Fruit fly (Drosophila melanogaster) whole organism, embryonic: ENCODE data around the gene CG7120.

Experiments
- Aef1 ChIP-seq: fragments of 200-800 bp; sonication (Bioruptor generic); IDR thresholded peaks from 3 replicates; pipeline ENCODE4 v1.3.6; 2022; ENCODE audit warnings: missing biosample characterization, missing genetic modification characterization
- BEAF-32 ChIP-seq: fragments of 200-800 bp; sonication (Bioruptor generic); optimal IDR thresholded peaks from 3 replicates; lab custom pipeline; 2017; ENCODE audit warnings: missing biosample characterization, missing genetic modification characterization, mild to moderate bottlenecking, moderate library complexity, missing genetic modification reagents
- CG10267 ChIP-seq: fragments of 200-800 bp; sonication (Bioruptor generic); optimal IDR thresholded peaks from 2 replicates; lab custom pipeline; 2018; ENCODE audit warnings: missing biosample characterization, mild to moderate bottlenecking, missing genetic modification characterization, moderate library complexity
- CG10274 ChIP-seq: fragments of 200-800 bp; sonication (Bioruptor generic); optimal IDR thresholded peaks from 3 replicates; lab custom pipeline; 2017; ENCODE audit warnings: missing biosample characterization, mild to moderate bottlenecking, missing genetic modification characterization
- CG11093 ChIP-seq: fragments of 200-800 bp; sonication (Bioruptor generic); IDR thresholded peaks from 3 replicates; pipeline ENCODE4 v1.3.6; 2022; ENCODE audit warnings: missing biosample characterization, missing genetic modification characterization
- CG12219 ChIP-seq: fragments of 200-800 bp; sonication (Bioruptor generic); optimal IDR thresholded peaks from 3 replicates; lab custom pipeline; 2018; ENCODE audit warnings: missing biosample characterization, mild to moderate bottlenecking, missing genetic modification characterization
- CG1233 ChIP-seq: fragments of 200-800 bp; sonication (Bioruptor generic); optimal IDR thresholded peaks from 4 replicates; lab custom pipeline; 2018; ENCODE audit warnings: missing biosample characterization, mild to moderate bottlenecking, missing genetic modification characterization
- CG12391 ChIP-seq: fragments of 200-800 bp; sonication (Bioruptor generic); optimal IDR thresholded peaks from 3 replicates; lab custom pipeline; 2018; ENCODE audit warnings: missing biosample characterization, mild to moderate bottlenecking, missing genetic modification characterization, moderate library complexity
- CG12744 ChIP-seq: fragments of 200-800 bp; sonication (Bioruptor generic); optimal IDR thresholded peaks from 2 replicates; lab custom pipeline; 2016; ENCODE audit warnings: missing biosample characterization, missing genetic modification characterization
- CG14710 ChIP-seq: fragments of 200-800 bp; sonication (Bioruptor generic); optimal IDR thresholded peaks from 3 replicates; lab custom pipeline; 2019; ENCODE audit warnings: missing biosample characterization, mild to moderate bottlenecking, missing genetic modification characterization, moderate library complexity
- CG17829 ChIP-seq: fragments of 200-800 bp; optimal IDR thresholded peaks from 2 replicates; lab custom pipeline; 2019; ENCODE audit warnings: missing biosample characterization, mild to moderate bottlenecking, missing genetic modification characterization, moderate library complexity
- CG18619 ChIP-seq: fragments of 200-800 bp; sonication (Bioruptor generic); optimal IDR thresholded peaks from 3 replicates; lab custom pipeline; 2017; ENCODE audit warnings: missing biosample characterization, mild to moderate bottlenecking, missing genetic modification characterization
- CG2889 ChIP-seq: fragments of 200-800 bp; sonication (Bioruptor generic); IDR thresholded peaks from 3 replicates; pipeline ENCODE4 v1.3.6; 2022; ENCODE audit warnings: missing biosample characterization, missing genetic modification characterization
- CG32767 ChIP-seq: fragments of 200-800 bp; sonication (Bioruptor generic); IDR thresholded peaks from 2 replicates; pipeline ENCODE4 v1.3.6; 2022; ENCODE audit warnings: missing biosample characterization, missing genetic modification characterization
- CG33557 ChIP-seq: fragments of 200-800 bp; sonication (Bioruptor generic); optimal IDR thresholded peaks from 2 replicates; lab custom pipeline; 2019; ENCODE audit warnings: missing biosample characterization, mild to moderate bottlenecking, missing genetic modification characterization, moderate library complexity
- CG3838 ChIP-seq: fragments of 200-800 bp; sonication (Bioruptor generic); optimal IDR thresholded peaks from 3 replicates; lab custom pipeline; 2016; ENCODE audit warnings: missing biosample characterization, missing genetic modification characterization
- CG5180 ChIP-seq: fragments of 200-800 bp; sonication (Bioruptor generic); optimal IDR thresholded peaks from 3 replicates; lab custom pipeline; 2017; ENCODE audit warnings: missing biosample characterization, missing genetic modification characterization, mild to moderate bottlenecking, moderate library complexity, missing genetic modification reagents
- CG6175 ChIP-seq: fragments of 200-800 bp; sonication (Bioruptor generic); IDR thresholded peaks from 3 replicates; pipeline ENCODE4 v1.3.6; 2022; ENCODE audit warnings: missing biosample characterization, missing genetic modification characterization
- CG6254 ChIP-seq: fragments of 200-800 bp; sonication (Bioruptor generic); optimal IDR thresholded peaks from 3 replicates; lab custom pipeline; 2017; ENCODE audit warnings: mild to moderate bottlenecking, missing biosample characterization, missing genetic modification reagents, missing genetic modification characterization
- CG6654 ChIP-seq: fragments of 200-800 bp; sonication (Bioruptor generic); optimal IDR thresholded peaks from 2 replicates; lab custom pipeline; 2017; ENCODE audit warnings: missing biosample characterization, mild to moderate bottlenecking, missing genetic modification characterization
- CG7745 ChIP-seq: fragments of 200-800 bp; sonication (Bioruptor generic); optimal IDR thresholded peaks from 2 replicates; lab custom pipeline; 2018; ENCODE audit warnings: missing biosample characterization, mild to moderate bottlenecking, missing genetic modification characterization, moderate library complexity
- CG9215 ChIP-seq: fragments of 200-800 bp; sonication (Bioruptor generic); IDR thresholded peaks from 2 replicates; pipeline ENCODE4 v1.3.6; 2022; ENCODE audit warnings: missing biosample characterization, missing genetic modification characterization
- CG9797 ChIP-seq: fragments of 200-800 bp; sonication (Bioruptor generic); optimal IDR thresholded peaks from 3 replicates; lab custom pipeline; 2018; ENCODE audit warnings: missing biosample characterization, mild to moderate bottlenecking, missing genetic modification characterization
- Dp ChIP-seq: fragments of 200-800 bp; sonication (Bioruptor generic); optimal IDR thresholded peaks from 2 replicates; lab custom pipeline; 2018; ENCODE audit warnings: missing biosample characterization, mild to moderate bottlenecking, missing genetic modification characterization, moderate library complexity
- E2f2 ChIP-seq: fragments of 200-800 bp; sonication (Bioruptor generic); IDR thresholded peaks from 2 replicates; pipeline ENCODE4 v1.3.6; 2022; ENCODE audit warnings: missing biosample characterization, missing genetic modification characterization
- Hr3 ChIP-seq: fragments of 200-800 bp; sonication (Bioruptor generic); optimal IDR thresholded peaks from 3 replicates; lab custom pipeline; 2016; ENCODE audit warnings: missing biosample characterization, missing genetic modification characterization
- Hr51 ChIP-seq, 2 experiments: fragments of 200-800 bp; sonication (Bioruptor generic); optimal IDR thresholded peaks; 2 replicates in 1 of 2; 3 replicates in 1 of 2; lab custom pipeline; 2016 to 2018; ENCODE audit warnings: missing biosample characterization in 2 of 2, missing genetic modification characterization in 2 of 2, mild to moderate bottlenecking in 1 of 2, moderate library complexity in 1 of 2
- Lim3 ChIP-seq: fragments of 200-800 bp; sonication (Bioruptor generic); IDR thresholded peaks from 2 replicates; pipeline ENCODE4 v1.3.6; 2022; ENCODE audit warnings: missing biosample characterization, missing genetic modification characterization
- Mad ChIP-seq: fragments of 200-800 bp; sonication (Bioruptor generic); optimal IDR thresholded peaks from 2 replicates; lab custom pipeline; 2016; ENCODE audit warnings: missing biosample characterization, missing genetic modification characterization
- TFAM ChIP-seq: fragments of 200-800 bp; sonication (Bioruptor generic); optimal IDR thresholded peaks from 2 replicates; lab custom pipeline; 2017; ENCODE audit warnings: missing biosample characterization, missing genetic modification characterization, inconsistent platforms
- bowl ChIP-seq: fragments of 200-800 bp; sonication (Bioruptor generic); IDR thresholded peaks from 2 replicates; pipeline ENCODE4 v1.3.6; 2022; ENCODE audit warnings: missing biosample characterization, missing genetic modification characterization
- br ChIP-seq: fragments of >200 bp; optimal IDR thresholded peaks from 2 replicates; lab custom pipeline; 2017
- cato ChIP-seq: fragments of 200-800 bp; sonication (Bioruptor generic); optimal IDR thresholded peaks from 2 replicates; lab custom pipeline; 2016; ENCODE audit warnings: missing biosample characterization, missing genetic modification characterization, borderline replicate concordance
- chn ChIP-seq: fragments of 200-800 bp; sonication (Bioruptor generic); optimal IDR thresholded peaks from 2 replicates; lab custom pipeline; 2016; ENCODE audit warnings: missing biosample characterization, missing genetic modification characterization
- ci ChIP-seq: fragments of 200-800 bp; sonication (Bioruptor generic); IDR thresholded peaks from 3 replicates; pipeline ENCODE4 v1.3.6; 2022; ENCODE audit warnings: missing biosample characterization, missing genetic modification characterization
- crp ChIP-seq, 2 experiments: fragments of 200-800 bp; sonication (Bioruptor generic); optimal IDR thresholded peaks; 2 replicates in 1 of 2; 3 replicates in 1 of 2; lab custom pipeline; 2017; ENCODE audit warnings: missing biosample characterization in 2 of 2, missing genetic modification characterization in 2 of 2, mild to moderate bottlenecking in 1 of 2, moderate library complexity in 1 of 2
- en ChIP-seq: fragments of 200-800 bp; sonication (Bioruptor generic); optimal IDR thresholded peaks from 2 replicates; lab custom pipeline; 2016; ENCODE audit warnings: missing biosample characterization, missing genetic modification characterization
- eyg ChIP-seq: fragments of 200-800 bp; sonication (Bioruptor generic); optimal IDR thresholded peaks from 3 replicates; lab custom pipeline; 2016; ENCODE audit warnings: missing biosample characterization, missing genetic modification characterization
- fd3F ChIP-seq: fragments of 200-800 bp; sonication (Bioruptor generic); optimal IDR thresholded peaks from 2 replicates; lab custom pipeline; 2018; ENCODE audit warnings: missing biosample characterization, mild to moderate bottlenecking, missing genetic modification characterization, moderate library complexity
- gsb-n ChIP-seq: fragments of 200-800 bp; sonication (Bioruptor generic); optimal IDR thresholded peaks from 3 replicates; lab custom pipeline; 2018; ENCODE audit warnings: missing biosample characterization, mild to moderate bottlenecking, missing genetic modification characterization
- jing ChIP-seq: fragments of 200-800 bp; sonication (Bioruptor generic); optimal IDR thresholded peaks from 2 replicates; lab custom pipeline; 2018; ENCODE audit warnings: missing biosample characterization, mild to moderate bottlenecking, missing genetic modification characterization
- kni ChIP-seq: fragments of 200-800 bp; sonication (Bioruptor generic); optimal IDR thresholded peaks from 3 replicates; lab custom pipeline; 2017; ENCODE audit warnings: mild to moderate bottlenecking, missing biosample characterization, missing genetic modification reagents, missing genetic modification characterization
- lab ChIP-seq: fragments of 200-800 bp; sonication (Bioruptor generic); optimal IDR thresholded peaks from 3 replicates; lab custom pipeline; 2017; ENCODE audit warnings: missing biosample characterization, missing genetic modification characterization, mild to moderate bottlenecking, moderate library complexity, missing genetic modification reagents
- nau ChIP-seq: fragments of 200-800 bp; sonication (Bioruptor generic); optimal IDR thresholded peaks from 3 replicates; lab custom pipeline; 2017; ENCODE audit warnings: missing biosample characterization, mild to moderate bottlenecking, missing genetic modification characterization, missing genetic modification reagents
- pho ChIP-seq: fragments of 200-800 bp; sonication (Bioruptor generic); optimal IDR thresholded peaks from 2 replicates; lab custom pipeline; 2016; ENCODE audit warnings: missing biosample characterization, missing genetic modification characterization
- scrt ChIP-seq: fragments of 200-800 bp; sonication (Bioruptor generic); optimal IDR thresholded peaks from 2 replicates; lab custom pipeline; 2018; ENCODE audit warnings: missing biosample characterization, mild to moderate bottlenecking, missing genetic modification characterization, moderate library complexity
- sna ChIP-seq: fragments of 200-800 bp; sonication (Bioruptor generic); IDR thresholded peaks from 2 replicates; pipeline ENCODE4 v1.3.6; 2022; ENCODE audit warnings: missing biosample characterization, missing genetic modification characterization; ENCODE audit not compliant: partially characterized antibody
- tap ChIP-seq: fragments of 200-800 bp; optimal IDR thresholded peaks from 3 replicates; lab custom pipeline; 2019; ENCODE audit warnings: missing biosample characterization, mild to moderate bottlenecking, missing genetic modification characterization, moderate library complexity
- ttk ChIP-seq: fragments of 200-800 bp; sonication (Bioruptor generic); IDR thresholded peaks from 2 replicates; pipeline ENCODE4 v2.1.2; 2022; ENCODE audit warnings: missing biosample characterization, missing genetic modification characterization
- zen2 ChIP-seq: fragments of 200-800 bp; sonication (Bioruptor generic); IDR thresholded peaks from 3 replicates; pipeline ENCODE4 v1.3.6; 2022; ENCODE audit warnings: missing biosample characterization, missing genetic modification characterization; ENCODE audit not compliant: partially characterized antibody

The CG7120 gene

dm6 chr3L:8395630-8396168 is at the start of gene CG7120 (continued):
- no peak for TF ChIP-seq pho (GFP tag; lab: Kevin White, UChicago)
- peak; percentile 33 for TF ChIP-seq CG33557
- TF ChIP-seq CG6175, result no peak
- TF ChIP-seq scrt (GFP tag; lab: Kevin White, UChicago), result peak; percentile 36
- peak; percentile 31 for TF ChIP-seq CG12219 (GFP tag; lab: Kevin White, UChicago)
- peak; percentile 13 for TF ChIP-seq fd3F
- no peak for TF ChIP-seq sna (GFP tag; lab: Robert Waterston, UW)
- peak; percentile 61 for TF ChIP-seq lab
- no peak for TF ChIP-seq CG9215
- TF ChIP-seq nau (GFP tag; lab: Kevin White, UChicago), result no peak
- peak; percentile 7 for TF ChIP-seq Hr3 (GFP tag; lab: Kevin White, UChicago)
- TF ChIP-seq CG3838 (GFP tag; lab: Kevin White, UChicago), result no peak
- peak; percentile 48 for TF ChIP-seq CG14710
- TF ChIP-seq CG9797 (GFP tag; lab: Kevin White, UChicago), result no peak
- peak; percentile 5 for TF ChIP-seq CG10267
- TF ChIP-seq CG2889, result no peak
- TF ChIP-seq CG6654, result no peak
- TF ChIP-seq TFAM, result no peak
- peak; percentile 51 for TF ChIP-seq CG17829
- TF ChIP-seq jing (GFP tag; lab: Kevin White, UChicago), result peak; percentile 28
- no peak for TF ChIP-seq CG1233 (GFP tag; lab: Kevin White, UChicago)
- no peak for TF ChIP-seq Lim3 (GFP tag; lab: Robert Waterston, UW)
- TF ChIP-seq crp (GFP tag; optimal IDR thresholded peaks at IDR 0.05; lab: Kevin White, UChicago), result no peak
- peak; percentile 18 to 55 for TF ChIP-seq Hr51 (GFP tag; optimal IDR thresholded peaks at IDR 0.05; lab: Kevin White, UChicago)
- no peak for TF ChIP-seq kni (GFP tag; lab: Kevin White, UChicago)
- no peak for TF ChIP-seq BEAF-32
- TF ChIP-seq CG6254 (GFP tag; lab: Kevin White, UChicago), result peak; percentile 40
- no peak for TF ChIP-seq CG32767 (GFP tag; lab: Robert Waterston, UW)
- peak; percentile 61; the same call in 1 of the 3 replicates for TF ChIP-seq ci (GFP tag; lab: Robert Waterston, UW)
- TF ChIP-seq E2f2 (GFP tag; lab: Robert Waterston, UW), result peak; percentile 11; the same call in 1 of the 2 replicates
- no peak for TF ChIP-seq bowl (GFP tag; lab: Robert Waterston, UW)
- no peak for TF ChIP-seq zen2
- peak; percentile 30; the same call in 1 of the 2 replicates for TF ChIP-seq ttk (GFP tag; lab: Robert Waterston, UW)
- no peak for TF ChIP-seq en
- TF ChIP-seq CG12744 (GFP tag; lab: Kevin White, UChicago), result no peak
- TF ChIP-seq gsb-n (tag; lab: Kevin White, UChicago), result no peak
- no peak for TF ChIP-seq Aef1 (GFP tag; lab: Robert Waterston, UW)
- no peak for TF ChIP-seq tap (tag; lab: Kevin White, UChicago)
- peak; percentile 58 for TF ChIP-seq CG12391 (tag; lab: Kevin White, UChicago)
- TF ChIP-seq Mad (GFP tag; lab: Kevin White, UChicago), result no peak
- TF ChIP-seq CG7745, result no peak
- TF ChIP-seq Dp (GFP tag; lab: Kevin White, UChicago), result no peak
- no peak for TF ChIP-seq br
- no peak for TF ChIP-seq cato (GFP tag; lab: Kevin White, UChicago)
- TF ChIP-seq CG18619 (GFP tag; lab: Kevin White, UChicago), result peak; percentile 48
- TF ChIP-seq CG5180 (GFP tag; lab: Kevin White, UChicago), result peak; percentile 15
- no peak for TF ChIP-seq CG10274 (GFP tag; lab: Kevin White, UChicago)
- no peak for TF ChIP-seq CG11093 (GFP tag; lab: Robert Waterston, UW)
- peak; percentile 53 for TF ChIP-seq chn (GFP tag; lab: Kevin White, UChicago)
- no peak for TF ChIP-seq eyg (GFP tag; lab: Kevin White, UChicago)
